Fruit fly (Drosophila melanogaster) whole organism, embryonic: Measurements from ENCODE around the gene CG13039.

Experiments
- CG13123 ChIP-seq: fragments of 200-800 bp; sonication (Bioruptor generic); optimal IDR thresholded peaks from 2 replicates; lab custom pipeline; 2016; ENCODE audit warnings: missing biosample characterization, missing genetic modification characterization
- CG14710 ChIP-seq: fragments of 200-800 bp; sonication (Bioruptor generic); optimal IDR thresholded peaks from 3 replicates; lab custom pipeline; 2019; ENCODE audit warnings: missing biosample characterization, mild to moderate bottlenecking, missing genetic modification characterization, moderate library complexity
- Dp ChIP-seq: fragments of 200-800 bp; sonication (Bioruptor generic); optimal IDR thresholded peaks from 2 replicates; lab custom pipeline; 2018; ENCODE audit warnings: missing biosample characterization, mild to moderate bottlenecking, missing genetic modification characterization, moderate library complexity
- Ets97D ChIP-seq: fragments of 200-800 bp; sonication (Bioruptor generic); optimal IDR thresholded peaks from 3 replicates; lab custom pipeline; 2016; ENCODE audit warnings: missing biosample characterization, missing genetic modification characterization
- Fer2 ChIP-seq: fragments of 200-800 bp; sonication (Bioruptor generic); optimal IDR thresholded peaks from 2 replicates; lab custom pipeline; 2018; ENCODE audit warnings: missing biosample characterization, mild to moderate bottlenecking, missing genetic modification characterization, moderate library complexity
- HmgD ChIP-seq: fragments of 200-800 bp; sonication (Bioruptor generic); optimal IDR thresholded peaks from 3 replicates; lab custom pipeline; 2016; ENCODE audit warnings: missing biosample characterization, missing genetic modification characterization
- Lpt ChIP-seq: fragments of >200 bp; optimal IDR thresholded peaks from 2 replicates; lab custom pipeline; 2018; ENCODE audit warnings: missing biosample characterization, missing genetic modification characterization
- Six4 ChIP-seq: fragments of 200-800 bp; sonication (Bioruptor generic); optimal IDR thresholded peaks from 2 replicates; lab custom pipeline; 2016; ENCODE audit warnings: missing biosample characterization, missing genetic modification characterization
- bsh ChIP-seq, 2 experiments: fragments of 200-800 bp; sonication (Bioruptor generic); optimal IDR thresholded peaks; 2 replicates each; lab custom pipeline; 2017 to 2018; ENCODE audit warnings: mild to moderate bottlenecking in 2 of 2, missing biosample characterization in 2 of 2, missing genetic modification characterization in 2 of 2, moderate library complexity in 1 of 2
- eyg ChIP-seq: fragments of 200-800 bp; sonication (Bioruptor generic); optimal IDR thresholded peaks from 3 replicates; lab custom pipeline; 2016; ENCODE audit warnings: missing biosample characterization, missing genetic modification characterization
- schlank ChIP-seq: fragments of 200-800 bp; sonication (Bioruptor generic); optimal IDR thresholded peaks from 2 replicates; lab custom pipeline; 2018; ENCODE audit warnings: missing biosample characterization, mild to moderate bottlenecking, missing genetic modification characterization
- tap ChIP-seq: fragments of 200-800 bp; optimal IDR thresholded peaks from 3 replicates; lab custom pipeline; 2019; ENCODE audit warnings: missing biosample characterization, mild to moderate bottlenecking, missing genetic modification characterization, moderate library complexity
- wek ChIP-seq: fragments of 200-800 bp; sonication (Bioruptor generic); optimal IDR thresholded peaks from 3 replicates; lab custom pipeline; 2018; ENCODE audit warnings: missing biosample characterization, mild to moderate bottlenecking, missing genetic modification characterization, moderate library complexity

dm6 chr3L:16364599-16364998 lies 38.0 kb upstream of the CG13039 start, which contains the start of gene Cpr72Eb:
- TF ChIP-seq CG14710 (no peak), Six4 (no peak), Lpt (GFP tag; lab: Kevin White, UChicago) (no peak), eyg (GFP tag; lab: Kevin White, UChicago) (no peak), bsh (GFP tag; optimal IDR thresholded peaks at IDR 0.05; lab: Kevin White, UChicago) (no peak), Fer2 (no peak), HmgD (no peak), Ets97D (GFP tag; lab: Kevin White, UChicago) (no peak), tap (tag; lab: Kevin White, UChicago) (no peak), wek (GFP tag; lab: Kevin White, UChicago) (no peak), CG13123 (GFP tag; lab: Kevin White, UChicago) (no peak), Dp (no peak), schlank (tag; lab: Kevin White, UChicago) (no peak)
